Worm (Caenorhabditis elegans) whole organism, L4 larva: ENCODE results near the gene F21G4.5.
A peak's percentile ranks its signal among the peaks of the same experiment; 100 is the strongest.

ENCODE experiments used
- aha-1 ChIP-seq: fragments of 150-350 bp; peaks from one replicate; lab custom pipeline; 2014; ENCODE audit warnings: missing biosample characterization, missing genetic modification characterization
- fos-1 ChIP-seq: fragments of 150-350 bp; optimal IDR thresholded peaks from 2 replicates; lab custom pipeline; 2014; ENCODE audit warnings: missing biosample characterization, missing genetic modification characterization
- lir-3 ChIP-seq: sonication (generic microtip); optimal IDR thresholded peaks from 2 replicates; lab custom pipeline; 2016; ENCODE audit warnings: mild to moderate bottlenecking, missing genetic modification characterization, missing compliant biosample characterization
- lsy-2 ChIP-seq, 2 experiments: fragments of 150-350 bp in 1 of 2; sonication (generic microtip) in 1 of 2; optimal IDR thresholded peaks; 2 replicates each; lab custom pipeline; 2014 to 2017; ENCODE audit warnings: missing biosample characterization in 2 of 2, missing genetic modification characterization in 2 of 2
- mdl-1 ChIP-seq, 2 experiments: fragments of 150-350 bp in 1 of 2; sonication (generic microtip) in 1 of 2; optimal IDR thresholded peaks; 2 replicates each; lab custom pipeline; 2014 to 2017; ENCODE audit warnings: missing biosample characterization in 2 of 2, missing genetic modification characterization in 2 of 2
- nhr-10 ChIP-seq: fragments of 150-350 bp; optimal IDR thresholded peaks from 2 replicates; lab custom pipeline; 2014; ENCODE audit warnings: missing biosample characterization, missing genetic modification characterization
- nhr-237 ChIP-seq: sonication (generic microtip); optimal IDR thresholded peaks from 2 replicates; lab custom pipeline; 2017; ENCODE audit warnings: missing biosample characterization, missing genetic modification characterization
- nhr-48 ChIP-seq: sonication (generic microtip); optimal IDR thresholded peaks from 2 replicates; lab custom pipeline; 2016; ENCODE audit warnings: mild to moderate bottlenecking, missing genetic modification characterization, missing compliant biosample characterization
- nhr-76 ChIP-seq: fragments of 150-350 bp; optimal IDR thresholded peaks from 2 replicates; lab custom pipeline; 2014; ENCODE audit warnings: missing biosample characterization, missing genetic modification characterization
- pqm-1 ChIP-seq: sonication (generic microtip); optimal IDR thresholded peaks from 2 replicates; lab custom pipeline; 2017; ENCODE audit warnings: missing biosample characterization, missing genetic modification characterization
- sdz-12 ChIP-seq: fragments of 200-800 bp; sonication (Bioruptor generic); optimal IDR thresholded peaks from 2 replicates; lab custom pipeline; 2018; ENCODE audit warnings: mild to moderate bottlenecking, missing genetic modification characterization, missing compliant biosample characterization
- skn-1 ChIP-seq: fragments of 150-350 bp; optimal IDR thresholded peaks from 2 replicates; lab custom pipeline; 2014; ENCODE audit warnings: missing biosample characterization, missing genetic modification characterization
- snpc-4 ChIP-seq: fragments of 150-350 bp; optimal IDR thresholded peaks from 2 replicates; lab custom pipeline; 2014; ENCODE audit warnings: missing biosample characterization, missing genetic modification characterization
- unc-39 ChIP-seq: sonication (generic microtip); optimal IDR thresholded peaks from 2 replicates; lab custom pipeline; 2017; ENCODE audit warnings: missing biosample characterization, missing genetic modification characterization

DNA sequence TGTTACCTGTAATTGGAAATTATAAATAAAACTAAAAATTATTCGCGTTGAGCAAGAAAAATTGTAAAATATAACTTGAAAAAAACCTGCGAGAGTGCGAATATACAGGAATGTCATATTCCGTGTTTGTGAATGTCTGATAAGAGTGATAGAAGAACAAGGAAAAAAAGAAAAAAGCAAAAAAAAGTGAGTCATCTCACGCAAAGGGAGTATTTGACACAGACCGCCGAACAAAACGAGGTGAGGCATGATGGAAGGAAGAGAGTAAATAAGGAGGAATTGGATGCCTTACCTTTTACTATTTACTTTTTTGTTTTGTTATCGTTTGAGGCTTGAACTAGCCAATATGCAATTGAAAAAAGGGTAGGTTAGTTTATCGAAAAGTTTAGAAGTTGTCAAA is 13.6 kb upstream of the F21G4.5 start, which contains the start of gene F21G4.1:
- TF ChIP-seq aha-1 (tag; lab: Kevin White, UChicago), result peak; percentile 82
- TF ChIP-seq lir-3 (tag; lab: Kevin White, UChicago), result no peak
- no peak for TF ChIP-seq nhr-10 (tag; lab: Kevin White, UChicago)
- TF ChIP-seq unc-39 (tag; lab: Kevin White, UChicago), result no peak
- no peak for TF ChIP-seq nhr-76 (tag; lab: Kevin White, UChicago)
- TF ChIP-seq mdl-1 (tag; optimal IDR thresholded peaks at IDR 0.05; lab: Kevin White, UChicago), result peak in 1 of 2 experiments; percentile 4
- TF ChIP-seq fos-1 (tag; lab: Kevin White, UChicago), result no peak
- no peak for TF ChIP-seq sdz-12 (GFP tag; lab: Kevin White, UChicago)
- TF ChIP-seq nhr-48 (tag; lab: Kevin White, UChicago), result no peak
- peak; percentile 71 for TF ChIP-seq pqm-1 (tag; lab: Kevin White, UChicago)
- TF ChIP-seq skn-1 (tag; lab: Kevin White, UChicago), result no peak
- no peak for TF ChIP-seq nhr-237 (tag; lab: Kevin White, UChicago)
- TF ChIP-seq snpc-4 (tag; lab: Kevin White, UChicago), result no peak
- TF ChIP-seq lsy-2 (tag; optimal IDR thresholded peaks at IDR 0.05; lab: Kevin White, UChicago), result no peak
